Fruit fly (Drosophila melanogaster): ENCODE results near the gene CG11779.

The CG11779 gene

DNA sequence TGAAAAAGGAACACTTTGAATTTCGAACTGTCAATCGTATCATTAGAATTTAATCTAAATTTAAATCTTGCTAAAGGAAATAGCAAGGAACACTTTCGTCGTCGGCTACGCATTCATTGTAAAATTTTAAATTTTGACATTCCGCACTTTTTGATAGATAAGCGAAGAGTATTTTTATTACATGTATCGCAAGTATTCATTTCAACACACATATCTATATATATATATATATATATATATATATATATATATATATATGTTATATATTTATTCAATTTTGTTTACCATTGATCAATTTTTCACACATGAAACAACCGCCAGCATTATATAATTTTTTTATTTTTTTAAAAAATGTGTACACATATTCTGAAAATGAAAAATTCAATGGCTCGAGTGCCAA lies at the start of gene CG11779:
Gene CG11779, minus strand, starts transcription at position 101 of the 400 bp plus-strand sequence.
- TF ChIP-seq CTCF (optimal IDR thresholded peaks at IDR 0.05), result no peak
- TF ChIP-seq CG8478 (optimal IDR thresholded peaks at IDR 0.05), result no peak

dm6 chr3R:19190020-19190419 lies 30.3 kb upstream of the CG11779 start:
- TF ChIP-seq CG8478 (optimal IDR thresholded peaks at IDR 0.05) (no peak), CTCF (optimal IDR thresholded peaks at IDR 0.05) (no peak)

dm6 chr3R:19187717-19188149 lies 28.1 kb upstream of the CG11779 start:
- TF ChIP-seq CTCF (optimal IDR thresholded peaks at IDR 0.05), result no peak
- TF ChIP-seq CG8478 (optimal IDR thresholded peaks at IDR 0.05), result no peak

dm6 chr3R:19182848-19183247 lies 23.2 kb upstream of the CG11779 start:
- TF ChIP-seq CTCF (optimal IDR thresholded peaks at IDR 0.05) (no peak), CG8478 (optimal IDR thresholded peaks at IDR 0.05) (no peak)

- TF ChIP-seq CG8478 (optimal IDR thresholded peaks at IDR 0.05), result no peak
- TF ChIP-seq CTCF (optimal IDR thresholded peaks at IDR 0.05), result no peak
Observed at dm6 chr3R:19181214-19181613, 21.5 kb upstream of the CG11779 start.

dm6 chr3R:19180263-19180893 lies 20.7 kb upstream of the CG11779 start, which contains the start of the genes CG5555 and myd:
Gene CG5555, minus strand, starts transcription at chr3R:19180538.
Gene myd, plus strand, starts transcription at chr3R:19180659.
- no peak for TF ChIP-seq CG8478 (optimal IDR thresholded peaks at IDR 0.05)
- TF ChIP-seq CTCF (optimal IDR thresholded peaks at IDR 0.05), result peak in 1 of 2 experiments; percentile 12

dm6 chr3R:19176700-19177099 lies 17.0 kb upstream of the CG11779 start, which contains the start of gene CG14282:
Gene CG14282, plus strand, starts transcription at chr3R:19177000.
- TF ChIP-seq CTCF (optimal IDR thresholded peaks at IDR 0.05) (no peak), CG8478 (optimal IDR thresholded peaks at IDR 0.05) (no peak)

- TF ChIP-seq CTCF (optimal IDR thresholded peaks at IDR 0.05), result no peak
- no peak for TF ChIP-seq CG8478 (optimal IDR thresholded peaks at IDR 0.05)
Observed at dm6 chr3R:19174512-19174911, 14.8 kb upstream of the CG11779 start.

dm6 chr3R:19167521-19167920 lies 7.8 kb upstream of the CG11779 start:
- TF ChIP-seq CG8478 (optimal IDR thresholded peaks at IDR 0.05) (no peak), CTCF (optimal IDR thresholded peaks at IDR 0.05) (no peak)

DNA sequence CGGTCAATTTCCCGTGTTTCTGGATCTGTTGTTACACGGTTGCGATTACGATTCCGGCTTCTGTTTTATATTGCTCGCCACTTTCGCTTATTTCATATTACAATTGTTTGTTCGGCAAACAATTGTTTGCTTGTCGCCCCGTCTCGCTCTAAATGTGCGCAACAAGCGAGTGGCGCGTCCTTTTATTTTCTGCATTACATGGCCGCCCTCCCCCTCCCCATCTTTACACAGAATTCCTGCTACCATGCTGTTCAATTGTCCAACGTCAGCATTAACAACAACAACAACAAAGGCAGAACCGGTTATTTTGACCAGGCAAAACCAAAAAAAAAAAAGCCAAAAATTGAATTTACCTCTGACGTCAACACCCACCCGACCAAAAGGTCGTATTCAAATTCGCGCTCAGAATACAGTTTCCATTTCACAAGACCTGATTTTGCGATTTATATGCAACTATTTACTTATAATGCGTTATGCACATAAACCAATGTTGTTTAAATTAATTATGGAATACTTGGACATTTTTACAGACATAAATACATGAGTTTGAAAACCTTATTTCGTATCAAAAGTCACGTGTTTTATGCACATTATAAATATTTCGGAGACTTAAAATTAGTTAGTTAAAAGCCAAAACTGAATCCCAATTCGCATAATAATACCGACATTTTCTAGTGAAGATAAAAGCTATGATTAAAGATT lies 6.5 kb upstream of the CG11779 start:
- TF ChIP-seq CTCF (optimal IDR thresholded peaks at IDR 0.05), result no peak
- no peak for TF ChIP-seq CG8478 (optimal IDR thresholded peaks at IDR 0.05)

- TF ChIP-seq CTCF (optimal IDR thresholded peaks at IDR 0.05) (no peak), CG8478 (optimal IDR thresholded peaks at IDR 0.05) (no peak)
Observed at dm6 chr3R:19165620-19166055, 6.0 kb upstream of the CG11779 start.

dm6 chr3R:19164873-19165456 lies 5.3 kb upstream of the CG11779 start:
- TF ChIP-seq CTCF (optimal IDR thresholded peaks at IDR 0.05) (no peak), CG8478 (optimal IDR thresholded peaks at IDR 0.05) (no peak)

DNA sequence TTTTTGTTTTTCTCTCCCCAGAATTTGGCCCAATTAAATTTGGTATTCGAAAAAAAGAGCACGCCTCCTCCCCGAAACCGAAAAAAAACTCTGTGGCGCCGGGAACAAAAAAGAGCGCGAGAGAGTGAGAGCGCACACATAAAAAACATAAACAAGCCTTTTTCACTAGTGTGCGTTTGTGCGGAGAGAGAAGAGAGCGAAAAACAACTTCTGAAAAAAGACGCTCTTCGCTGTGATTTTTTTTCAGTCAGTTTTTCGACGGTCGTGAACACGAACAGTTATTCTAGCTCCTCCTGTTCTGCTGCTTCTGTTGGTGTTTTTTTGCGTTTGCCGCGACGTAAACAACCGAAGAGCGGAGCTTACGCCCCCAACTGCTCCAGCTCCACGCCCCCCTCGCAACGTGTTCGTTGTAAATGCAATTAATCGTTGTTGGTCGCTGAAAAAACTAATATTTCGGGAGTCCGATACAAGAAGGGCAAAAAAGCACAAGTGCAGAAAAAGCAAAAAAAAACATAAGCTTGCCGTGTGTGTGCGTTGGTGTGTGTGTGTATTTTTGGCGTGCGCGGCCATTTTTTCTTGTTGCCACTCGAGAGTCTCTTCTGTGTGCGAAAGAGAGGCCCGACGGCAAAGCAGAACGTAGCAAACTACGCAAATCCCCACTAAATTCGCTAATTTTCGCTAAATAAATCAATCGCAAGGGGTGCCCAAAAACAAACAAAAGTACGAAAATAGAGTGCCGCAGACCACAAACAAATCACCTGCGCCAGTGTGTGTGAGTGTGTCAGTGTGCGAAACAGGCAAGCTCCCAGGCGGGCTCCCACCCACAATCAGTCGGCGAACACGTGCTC lies 4.5 kb upstream of the CG11779 start, which contains the start of gene sqz:
Gene sqz, plus strand, starts transcription at position 240 of the 848 bp plus-strand sequence.
- TF ChIP-seq CG8478 (optimal IDR thresholded peaks at IDR 0.05), result no peak
- no peak for TF ChIP-seq CTCF (optimal IDR thresholded peaks at IDR 0.05)

DNA sequence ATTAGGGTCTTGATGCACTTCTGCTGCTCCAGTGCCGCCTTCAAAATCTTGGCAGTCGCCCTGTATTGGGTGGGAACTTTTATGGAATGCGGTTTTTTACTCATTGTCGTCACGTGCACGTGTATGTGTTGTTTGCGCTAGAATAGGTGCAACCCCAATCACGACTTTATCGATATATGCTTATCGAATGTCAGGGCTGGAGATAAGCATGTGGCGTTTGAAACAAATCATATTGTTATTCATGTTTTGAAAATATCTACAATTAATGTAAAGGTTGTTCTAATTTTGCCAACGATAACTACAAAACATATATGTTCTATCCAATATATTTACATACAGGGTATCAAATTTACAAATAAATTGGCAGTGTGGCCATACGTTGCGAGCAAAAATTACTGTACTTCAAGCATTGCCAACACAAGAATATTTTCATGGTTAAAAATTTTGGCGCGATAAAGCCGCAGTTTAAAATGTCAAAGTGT lies 2.5 kb upstream of the CG11779 start, which contains the start of the genes CG42359 and Nsun5:
Gene CG42359, minus strand, starts transcription at position 166 of the 482 bp plus-strand sequence.
Gene Nsun5, minus strand, starts transcription at position 166 of the 482 bp plus-strand sequence.
- TF ChIP-seq CTCF (optimal IDR thresholded peaks at IDR 0.05) (peak in 1 of 2 experiments; percentile 14), CG8478 (optimal IDR thresholded peaks at IDR 0.05) (no peak)
